Fruit fly (Drosophila melanogaster): ENCODE results near the gene CG9784.

Gene CG9784

dm6 chrX:16587021-16587667 is 11.9 kb downstream of the CG9784 start, which contains the start of gene CanA-14F (continued):
- TF ChIP-seq CG12769 (tag; optimal IDR thresholded peaks at IDR 0.05) = no peak
- TF ChIP-seq MBD-R2 (GFP tag; IDR thresholded peaks at IDR 0.05) = peak; percentile 28; the same call in 1 of the 2 replicates
- no peak for TF ChIP-seq CG2199 (GFP tag; IDR thresholded peaks at IDR 0.05)
- TF ChIP-seq CG30403 (GFP tag; optimal IDR thresholded peaks at IDR 0.05) = peak; percentile 23
- TF ChIP-seq CG11560 (tag; IDR thresholded peaks at IDR 0.05) = peak; percentile 70; the same call in 2 of the 3 replicates
- TF ChIP-seq pb (GFP tag; optimal IDR thresholded peaks at IDR 0.05) = no peak
- TF ChIP-seq Drgx (GFP tag; IDR thresholded peaks at IDR 0.05) = no peak
- no peak for TF ChIP-seq Eip74EF (GFP tag; optimal IDR thresholded peaks at IDR 0.05)
- no peak for TF ChIP-seq sob (GFP tag; IDR thresholded peaks at IDR 0.05)
- TF ChIP-seq sisA (GFP tag; IDR thresholded peaks at IDR 0.05) = no peak
- TF ChIP-seq B-H2 (GFP tag; optimal IDR thresholded peaks at IDR 0.05) = no peak
- TF ChIP-seq emc (GFP tag; optimal IDR thresholded peaks at IDR 0.05) = no peak
- no peak for TF ChIP-seq Hey (tag; optimal IDR thresholded peaks at IDR 0.05)
- TF ChIP-seq Hsf (GFP tag; optimal IDR thresholded peaks at IDR 0.05) = no peak
- no peak for TF ChIP-seq CG3847 (GFP tag; IDR thresholded peaks at IDR 0.05)
- TF ChIP-seq trem (tag; optimal IDR thresholded peaks at IDR 0.05) = no peak
- TF ChIP-seq slou (GFP tag; optimal IDR thresholded peaks at IDR 0.05) = no peak
- TF ChIP-seq CG12391 (tag; optimal IDR thresholded peaks at IDR 0.05) = no peak
- TF ChIP-seq Bgb (GFP tag; IDR thresholded peaks at IDR 0.05; ENCODE audit: partially characterized antibody) = peak; percentile 73
- TF ChIP-seq slbo (GFP tag; IDR thresholded peaks at IDR 0.05) = peak; percentile 27; the same call in 1 of the 2 replicates
- TF ChIP-seq CG2202 (tag; optimal IDR thresholded peaks at IDR 0.05) = no peak
- no peak for TF ChIP-seq PHDP (tag; optimal IDR thresholded peaks at IDR 0.05)
- TF ChIP-seq al (GFP tag; IDR thresholded peaks at IDR 0.05) = 0 out of 2 replicates have a peak, but pooled peaks have one; percentile 5
- TF ChIP-seq Dp (GFP tag; optimal IDR thresholded peaks at IDR 0.05) = peak; percentile 21
- TF ChIP-seq CG1647 (GFP tag; optimal IDR thresholded peaks at IDR 0.05) = no peak
- TF ChIP-seq Oli (tag; optimal IDR thresholded peaks at IDR 0.05) = no peak
- TF ChIP-seq ase (GFP tag; IDR thresholded peaks at IDR 0.05) = no peak
- no peak for TF ChIP-seq ranshi (GFP tag; IDR thresholded peaks at IDR 0.05)
- TF ChIP-seq CG13296 (GFP tag; optimal IDR thresholded peaks at IDR 0.05) = no peak

dm6 chrX:16586178-16586890 is 12.7 kb downstream of the CG9784 start:
- no peak for TF ChIP-seq H15 (GFP tag; IDR thresholded peaks at IDR 0.05)
- TF ChIP-seq CG8290 (GFP tag; optimal IDR thresholded peaks at IDR 0.05) = no peak
- no peak for TF ChIP-seq CG8290 (tag; optimal IDR thresholded peaks at IDR 0.05)
- no peak for TF ChIP-seq Hand (GFP tag; optimal IDR thresholded peaks at IDR 0.05)
- peak; percentile 39 for TF ChIP-seq nom (GFP tag; optimal IDR thresholded peaks at IDR 0.05)
- no peak for TF ChIP-seq aop (GFP tag; IDR thresholded peaks at IDR 0.05)
- TF ChIP-seq Usf (GFP tag; optimal IDR thresholded peaks at IDR 0.05) = no peak
- TF ChIP-seq bsh (GFP tag; optimal IDR thresholded peaks at IDR 0.05) = peak in 1 of 2 experiments; percentile 3
- no peak for TF ChIP-seq gce (GFP tag; IDR thresholded peaks at IDR 0.05)
- TF ChIP-seq sisA (GFP tag; IDR thresholded peaks at IDR 0.05) = no peak
- no peak for TF ChIP-seq slou (GFP tag; optimal IDR thresholded peaks at IDR 0.05)
- TF ChIP-seq Sox102F (GFP tag; optimal IDR thresholded peaks at IDR 0.05) = no peak
- no peak for TF ChIP-seq nau (GFP tag; optimal IDR thresholded peaks at IDR 0.05)
- TF ChIP-seq h (optimal IDR thresholded peaks at IDR 0.05) = no peak
- no peak for TF ChIP-seq ase (GFP tag; IDR thresholded peaks at IDR 0.05)
- no peak for TF ChIP-seq CG12155 (GFP tag; optimal IDR thresholded peaks at IDR 0.05)
- no peak for TF ChIP-seq chn (GFP tag; optimal IDR thresholded peaks at IDR 0.05)
- TF ChIP-seq cas (GFP tag; IDR thresholded peaks at IDR 0.05) = no peak
- TF ChIP-seq CG31441 (GFP tag; IDR thresholded peaks at IDR 0.05) = no peak
- TF ChIP-seq peb (GFP tag; IDR thresholded peaks at IDR 0.05) = no peak
- no peak for TF ChIP-seq CG6854 (GFP tag; optimal IDR thresholded peaks at IDR 0.05)
- TF ChIP-seq croc (GFP tag; conservative IDR thresholded peaks at IDR 0.05) = no peak
- TF ChIP-seq cg (GFP tag; optimal IDR thresholded peaks at IDR 0.05) = peak; percentile 85
- TF ChIP-seq CG17912 (GFP tag; optimal IDR thresholded peaks at IDR 0.05) = no peak
